Worm (Caenorhabditis elegans): ENCODE measurements around the gene kbp-3.

The kbp-3 gene

DNA sequence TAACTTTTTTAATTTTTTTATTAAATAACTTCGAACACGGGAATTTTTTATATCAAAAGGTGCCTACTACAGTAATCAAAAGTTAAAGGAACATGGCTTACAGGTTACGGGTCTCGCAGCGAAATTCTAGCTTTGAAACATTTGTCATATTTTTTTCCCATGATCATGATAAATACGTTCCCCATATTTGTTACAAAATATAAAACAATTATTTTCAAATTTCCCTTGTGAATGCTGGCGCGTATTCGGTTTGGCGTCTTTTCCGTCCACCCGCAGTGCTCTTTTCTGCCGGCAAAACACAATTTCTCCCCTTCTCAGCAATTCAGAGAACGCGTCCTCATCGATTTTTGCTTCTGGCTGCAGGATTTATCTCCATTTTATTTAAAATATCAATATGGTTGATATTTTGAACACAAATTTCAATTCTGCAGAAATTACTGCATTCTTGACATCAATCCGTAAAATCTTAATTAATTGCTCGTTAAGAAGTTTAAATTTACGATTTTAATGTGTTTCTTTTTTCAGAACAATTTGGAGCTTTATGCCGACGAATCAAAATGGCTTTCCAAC is 24.6 kb downstream of the kbp-3 start, which contains the start of gene imb-2 (continued):
- TF ChIP-seq nhr-28 (tag; optimal IDR thresholded peaks at IDR 0.05) (no peak), nhr-77 (tag; optimal IDR thresholded peaks at IDR 0.05) (peak; percentile 72), fkh-4 (tag; optimal IDR thresholded peaks at IDR 0.05; ENCODE audit: borderline replicate concordance) (no peak), mab-9 (GFP tag; IDR thresholded peaks at IDR 0.05) (no peak), nhr-20 (tag; optimal IDR thresholded peaks at IDR 0.05) (peak; percentile 30), sptf-1 (tag; optimal IDR thresholded peaks at IDR 0.05) (no peak), lin-13 (GFP tag; optimal IDR thresholded peaks at IDR 0.05) (peak; percentile 49), lir-3 (tag; optimal IDR thresholded peaks at IDR 0.05; ENCODE audit: poor library complexity) (no peak), grh-1 (GFP tag; IDR thresholded peaks at IDR 0.05) (no peak), aly-2 (tag; optimal IDR thresholded peaks at IDR 0.05) (no peak), fkh-8 (tag; optimal IDR thresholded peaks at IDR 0.05) (peak; percentile 70), ces-1 (GFP tag; optimal IDR thresholded peaks at IDR 0.05) (no peak), fkh-10 (GFP tag; optimal IDR thresholded peaks at IDR 0.05) (peak; percentile 5), C34B4.2 (tag; optimal IDR thresholded peaks at IDR 0.05) (no peak), irx-1 (tag; optimal IDR thresholded peaks at IDR 0.05) (no peak), ceh-90 (tag; optimal IDR thresholded peaks at IDR 0.05) (no peak), swsn-7 (tag; optimal IDR thresholded peaks at IDR 0.05) (peak; percentile 45), ceh-82 (tag; optimal IDR thresholded peaks at IDR 0.05) (peak in 1 of 3 experiments; percentile 62), vab-15 (tag; optimal IDR thresholded peaks at IDR 0.05) (no peak), nhr-47 (tag; optimal IDR thresholded peaks at IDR 0.05) (peak; percentile 46), hlh-17 (GFP tag; optimal IDR thresholded peaks at IDR 0.05; ENCODE audit: borderline replicate concordance) (no peak), dsc-1 (tag; optimal IDR thresholded peaks at IDR 0.05) (peak; percentile 34), pqm-1 (tag; optimal IDR thresholded peaks at IDR 0.05) (no peak), efl-1 (optimal IDR thresholded peaks at IDR 0.05) (peak; percentile 73 to 77), efl-1 (GFP tag; optimal IDR thresholded peaks at IDR 0.05 in 1 of 2) (peak; percentile 74 to 96), C16A3.4 (tag; optimal IDR thresholded peaks at IDR 0.05) (peak; percentile 51), mef-2 (tag; optimal IDR thresholded peaks at IDR 0.05) (no peak), nhr-90 (tag; optimal IDR thresholded peaks at IDR 0.05; ENCODE audit: poor library complexity) (no peak), elt-3 (tag; optimal IDR thresholded peaks at IDR 0.05) (no peak), mep-1 (tag; optimal IDR thresholded peaks at IDR 0.05) (no peak), efl-3 (GFP tag; optimal IDR thresholded peaks at IDR 0.05) (no peak), rnt-1 (tag; optimal IDR thresholded peaks at IDR 0.05) (peak; percentile 32), jun-1 (tag; optimal IDR thresholded peaks at IDR 0.05) (no peak), egl-27 (tag; optimal IDR thresholded peaks at IDR 0.05) (no peak), sox-4 (tag; optimal IDR thresholded peaks at IDR 0.05) (no peak), tlp-1 (tag; optimal IDR thresholded peaks at IDR 0.05) (no peak), pax-3 (tag; optimal IDR thresholded peaks at IDR 0.05) (no peak), hlh-4 (tag; optimal IDR thresholded peaks at IDR 0.05) (no peak), alr-1 (tag; optimal IDR thresholded peaks at IDR 0.05; ENCODE audit: borderline replicate concordance) (no peak), lin-14 (GFP tag; optimal IDR thresholded peaks at IDR 0.05) (peak; percentile 75), ceh-8 (GFP tag; optimal IDR thresholded peaks at IDR 0.05) (no peak), nhr-11 (tag; optimal IDR thresholded peaks at IDR 0.05) (no peak), fos-1 (tag; optimal IDR thresholded peaks at IDR 0.05) (no peak), F16B12.6 (tag; optimal IDR thresholded peaks at IDR 0.05) (peak; percentile 51), ceh-88 (GFP tag; IDR thresholded peaks at IDR 0.05) (no peak), ztf-11 (tag; optimal IDR thresholded peaks at IDR 0.05) (no peak), pag-3 (tag; optimal IDR thresholded peaks at IDR 0.05; ENCODE audit: borderline replicate concordance, insufficient read depth) (no peak), egl-13 (tag; optimal IDR thresholded peaks at IDR 0.05) (no peak), nhr-76 (tag; optimal IDR thresholded peaks at IDR 0.05) (no peak), elt-2 (tag; optimal IDR thresholded peaks at IDR 0.05) (no peak), nhr-84 (tag; optimal IDR thresholded peaks at IDR 0.05) (no peak), snpc-4 (tag; optimal IDR thresholded peaks at IDR 0.05) (peak; percentile 34)
